Fruit fly (Drosophila melanogaster): ENCODE measurements around the gene Pex3.

DNA sequence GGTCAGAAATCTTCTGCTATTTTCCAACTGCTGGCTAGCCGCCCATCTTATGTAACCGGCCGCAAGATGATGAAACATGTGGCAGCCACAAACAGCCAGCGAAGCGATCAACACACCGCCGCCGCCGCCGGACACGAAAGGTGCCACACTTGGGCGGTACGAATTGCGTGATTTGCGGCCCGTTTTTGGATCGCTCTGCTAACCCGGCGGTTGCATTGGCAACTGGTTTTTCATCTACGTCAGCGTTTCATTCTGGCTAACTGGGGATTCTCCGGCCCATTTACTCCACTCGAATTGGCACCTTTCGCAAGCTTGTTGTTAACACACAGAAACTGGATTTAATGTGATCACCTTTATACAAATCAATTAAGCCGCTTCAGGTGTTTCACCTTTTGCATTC is 20.4 kb upstream of the Pex3 start:
- TF ChIP-seq CG1620 (GFP tag; optimal IDR thresholded peaks at IDR 0.05) (no peak), CG7045 (GFP tag; optimal IDR thresholded peaks at IDR 0.05) (no peak)
